Worm (Caenorhabditis elegans) whole organism, L2 larva: ENCODE results near the gene F41H10.5.

Experiments used
- C34F6.9 ChIP-seq: fragments of 150-350 bp; optimal IDR thresholded peaks from 2 replicates; lab custom pipeline; 2014; ENCODE audit warnings: missing biosample characterization, missing genetic modification characterization
- F13H6.1 ChIP-seq: sonication (generic microtip); optimal IDR thresholded peaks from 2 replicates; lab custom pipeline; 2016; ENCODE audit warnings: missing genetic modification characterization, missing compliant biosample characterization
- Y55F3AM.14 ChIP-seq: fragments of 200-800 bp; sonication (Bioruptor generic); optimal IDR thresholded peaks from 2 replicates; lab custom pipeline; 2018; ENCODE audit warnings: mild to moderate bottlenecking, missing genetic modification characterization, missing compliant biosample characterization
- ZK546.5 ChIP-seq: sonication (generic microtip); optimal IDR thresholded peaks from 2 replicates; lab custom pipeline; 2017; ENCODE audit warnings: missing biosample characterization, missing genetic modification characterization
- alr-1 ChIP-seq: fragments of 150-350 bp; optimal IDR thresholded peaks from 2 replicates; lab custom pipeline; 2014; ENCODE audit warnings: missing biosample characterization, missing genetic modification characterization
- aly-2 ChIP-seq: fragments of 150-350 bp; optimal IDR thresholded peaks from 2 replicates; lab custom pipeline; 2014; ENCODE audit warnings: missing biosample characterization, missing genetic modification characterization
- ama-1 ChIP-seq: fragments of 150-350 bp; optimal IDR thresholded peaks from 2 replicates; lab custom pipeline; 2018; ENCODE audit warnings: inconsistent platforms
- blmp-1 ChIP-seq: sonication (generic microtip); optimal IDR thresholded peaks from 2 replicates; lab custom pipeline; 2017; ENCODE audit warnings: missing genetic modification characterization, mild to moderate bottlenecking, missing compliant biosample characterization, antibody characterized with exemption, moderate library complexity; ENCODE audit not compliant: insufficient read depth
- ceh-16 ChIP-seq: fragments of 150-350 bp; optimal IDR thresholded peaks from 2 replicates; lab custom pipeline; 2014; ENCODE audit warnings: missing biosample characterization, missing genetic modification characterization
- crh-2 ChIP-seq: sonication (generic microtip); optimal IDR thresholded peaks from 2 replicates; lab custom pipeline; 2017; ENCODE audit warnings: missing biosample characterization, missing genetic modification characterization
- dmd-4 ChIP-seq: sonication (generic microtip); optimal IDR thresholded peaks from 2 replicates; lab custom pipeline; 2017; ENCODE audit warnings: missing biosample characterization, missing genetic modification characterization
- egl-27 ChIP-seq: sonication (generic microtip); optimal IDR thresholded peaks from 3 replicates; lab custom pipeline; 2017; ENCODE audit warnings: missing biosample characterization, missing genetic modification reagents, missing genetic modification characterization
- fos-1 ChIP-seq: fragments of 150-350 bp; optimal IDR thresholded peaks from 2 replicates; lab custom pipeline; 2014; ENCODE audit warnings: missing biosample characterization, missing genetic modification characterization
- gmeb-1 ChIP-seq: fragments of 150-350 bp; optimal IDR thresholded peaks from 2 replicates; lab custom pipeline; 2014; ENCODE audit warnings: missing biosample characterization, missing genetic modification characterization
- lin-11 ChIP-seq: fragments of 150-350 bp; sonication (generic microtip); optimal IDR thresholded peaks from 2 replicates; lab custom pipeline; 2014; ENCODE audit warnings: missing biosample characterization, missing genetic modification characterization, inconsistent platforms, mixed read lengths
- lin-13 ChIP-seq: fragments of 150-350 bp; optimal IDR thresholded peaks from 2 replicates; lab custom pipeline; 2014; ENCODE audit warnings: missing biosample characterization, missing genetic modification reagents, missing genetic modification characterization
- lin-39 ChIP-seq: fragments of 150-350 bp; optimal IDR thresholded peaks from 2 replicates; lab custom pipeline; 2014; ENCODE audit warnings: missing biosample characterization, missing genetic modification reagents, missing genetic modification characterization
- lsy-2 ChIP-seq, 2 experiments: fragments of 150-350 bp in 1 of 2; sonication (generic microtip) in 1 of 2; optimal IDR thresholded peaks; 2 replicates each; lab custom pipeline; 2014 to 2017; ENCODE audit warnings: missing biosample characterization in 2 of 2, missing genetic modification characterization in 2 of 2
- mdl-1 ChIP-seq, 2 experiments: fragments of 150-350 bp in 1 of 2; sonication (generic microtip) in 1 of 2; optimal IDR thresholded peaks; 2 replicates each; lab custom pipeline; 2017; ENCODE audit warnings: missing biosample characterization in 2 of 2, missing genetic modification characterization in 2 of 2
- nhr-10 ChIP-seq: sonication (generic microtip); optimal IDR thresholded peaks from 2 replicates; lab custom pipeline; 2017; ENCODE audit warnings: missing biosample characterization, missing genetic modification characterization
- nhr-11 ChIP-seq: fragments of 150-350 bp; optimal IDR thresholded peaks from 2 replicates; lab custom pipeline; 2014; ENCODE audit warnings: missing biosample characterization, missing genetic modification characterization
- nhr-12 ChIP-seq: fragments of 150-350 bp; optimal IDR thresholded peaks from 2 replicates; lab custom pipeline; 2014; ENCODE audit warnings: missing biosample characterization, missing genetic modification characterization
- nhr-129 ChIP-seq: fragments of 150-350 bp; optimal IDR thresholded peaks from 2 replicates; lab custom pipeline; 2014; ENCODE audit warnings: missing biosample characterization, missing genetic modification characterization
- nhr-21 ChIP-seq: fragments of 150-350 bp; optimal IDR thresholded peaks from 2 replicates; lab custom pipeline; 2014; ENCODE audit warnings: missing biosample characterization, missing genetic modification characterization
- nhr-6 ChIP-seq: fragments of 150-350 bp; optimal IDR thresholded peaks from 2 replicates; lab custom pipeline; 2014; ENCODE audit warnings: missing biosample characterization, missing genetic modification characterization
- nhr-77 ChIP-seq: fragments of 150-350 bp; optimal IDR thresholded peaks from 2 replicates; lab custom pipeline; 2014; ENCODE audit warnings: missing biosample characterization, missing genetic modification characterization
- peb-1 ChIP-seq: fragments of 150-350 bp; optimal IDR thresholded peaks from 2 replicates; lab custom pipeline; 2014; ENCODE audit warnings: missing biosample characterization, missing genetic modification characterization
- skn-1 ChIP-seq: sonication (generic microtip); optimal IDR thresholded peaks from 2 replicates; lab custom pipeline; 2017; ENCODE audit warnings: missing biosample characterization, missing genetic modification characterization
- sma-3 ChIP-seq: sonication (generic microtip); optimal IDR thresholded peaks from 2 replicates; lab custom pipeline; 2016; ENCODE audit warnings: missing genetic modification reagents, missing genetic modification characterization, missing compliant biosample characterization
- snpc-4 ChIP-seq: fragments of 150-350 bp; optimal IDR thresholded peaks from 2 replicates; lab custom pipeline; 2014; ENCODE audit warnings: missing biosample characterization, missing genetic modification characterization
- unc-55 ChIP-seq: fragments of 150-350 bp; sonication (generic microtip); optimal IDR thresholded peaks from 3 replicates; lab custom pipeline; 2014; ENCODE audit warnings: missing biosample characterization, missing genetic modification reagents, missing genetic modification characterization
- unc-62 ChIP-seq: fragments of 150-350 bp; optimal IDR thresholded peaks from 2 replicates; lab custom pipeline; 2014; ENCODE audit warnings: missing biosample characterization, missing genetic modification reagents, missing genetic modification characterization
- zag-1 ChIP-seq: fragments of 150-350 bp; optimal IDR thresholded peaks from 2 replicates; lab custom pipeline; 2014; ENCODE audit warnings: missing biosample characterization, missing genetic modification characterization
- ztf-11 ChIP-seq: sonication (generic microtip); optimal IDR thresholded peaks from 2 replicates; lab custom pipeline; 2017; ENCODE audit warnings: missing biosample characterization, missing genetic modification characterization
- ztf-4 ChIP-seq: fragments of 150-350 bp; optimal IDR thresholded peaks from 2 replicates; lab custom pipeline; 2014; ENCODE audit warnings: missing biosample characterization, missing genetic modification characterization

Gene F41H10.5

ce11 chrIV:5380140-5380539, 19.4 kb downstream of the F41H10.5 start:
- TF ChIP-seq nhr-12 (tag; lab: Kevin White, UChicago): no peak
- TF ChIP-seq fos-1: peak; percentile 51
- no peak for TF ChIP-seq lin-11 (tag; lab: Kevin White, UChicago)
- no peak for TF ChIP-seq unc-55
- no peak for TF ChIP-seq sma-3
- TF ChIP-seq ZK546.5 (tag; lab: Kevin White, UChicago): no peak

ce11 chrIV:5381334-5381733, 20.6 kb downstream of the F41H10.5 start, which contains the start of gene F41H10.2:
TSS of gene F41H10.2 (plus strand) at chrIV:5381634.
- TF ChIP-seq F13H6.1 (tag; lab: Kevin White, UChicago): no peak
- no peak for TF ChIP-seq nhr-6 (tag; lab: Kevin White, UChicago)
- TF ChIP-seq ama-1: no peak
- no peak for TF ChIP-seq nhr-12 (tag; lab: Kevin White, UChicago)
- TF ChIP-seq nhr-77 (tag; lab: Kevin White, UChicago): no peak
- TF ChIP-seq lin-39 (tag; lab: Kevin White, UChicago): no peak
- TF ChIP-seq peb-1 (tag; lab: Kevin White, UChicago): no peak
- no peak for TF ChIP-seq blmp-1 (tag; lab: Kevin White, UChicago)
- no peak for TF ChIP-seq unc-62 (GFP tag; lab: Kevin White, UChicago)
- no peak for TF ChIP-seq ztf-4
- TF ChIP-seq snpc-4 (tag; lab: Kevin White, UChicago): no peak
- TF ChIP-seq nhr-10 (tag; lab: Kevin White, UChicago): no peak
- TF ChIP-seq nhr-11 (tag; lab: Kevin White, UChicago): no peak

- TF ChIP-seq nhr-12 (tag; lab: Kevin White, UChicago): no peak
- TF ChIP-seq ZK546.5 (tag; lab: Kevin White, UChicago): no peak
- no peak for TF ChIP-seq nhr-77 (tag; lab: Kevin White, UChicago)
- TF ChIP-seq snpc-4 (tag; lab: Kevin White, UChicago): no peak
- TF ChIP-seq aly-2 (tag; lab: Kevin White, UChicago): no peak
- no peak for TF ChIP-seq lsy-2 (tag; optimal IDR thresholded peaks at IDR 0.05; lab: Kevin White, UChicago)
- no peak for TF ChIP-seq skn-1 (tag; lab: Kevin White, UChicago)
- no peak for TF ChIP-seq gmeb-1
- TF ChIP-seq lin-39 (tag; lab: Kevin White, UChicago): no peak
- no peak for TF ChIP-seq nhr-129 (tag; lab: Kevin White, UChicago)
- TF ChIP-seq zag-1 (tag; lab: Kevin White, UChicago): no peak
- no peak for TF ChIP-seq Y55F3AM.14 (GFP tag; lab: Kevin White, UChicago)
- no peak for TF ChIP-seq nhr-10 (tag; lab: Kevin White, UChicago)
- TF ChIP-seq, all 48 proteins: peak for 0
Measured at ce11 chrIV:5382609-5383008, 21.9 kb downstream of the F41H10.5 start, which contains the start of gene F41H10.1. TSS of gene F41H10.1 (plus strand) at chrIV:5382909.

- no peak for TF ChIP-seq ZK546.5 (tag; lab: Kevin White, UChicago)
- TF ChIP-seq nhr-21 (tag; lab: Kevin White, UChicago): no peak
- TF ChIP-seq C34F6.9: no peak
- TF ChIP-seq skn-1 (tag; lab: Kevin White, UChicago): no peak
- no peak for TF ChIP-seq egl-27
- TF ChIP-seq ztf-4: no peak
- no peak for TF ChIP-seq crh-2
- TF ChIP-seq peb-1 (tag; lab: Kevin White, UChicago): no peak
- no peak for TF ChIP-seq unc-55
- no peak for TF ChIP-seq nhr-10 (tag; lab: Kevin White, UChicago)
- TF ChIP-seq ceh-16 (tag; lab: Kevin White, UChicago): no peak
- no peak for TF ChIP-seq ztf-11 (tag; lab: Kevin White, UChicago)
- no peak for TF ChIP-seq alr-1 (tag; lab: Kevin White, UChicago)
- no peak for TF ChIP-seq zag-1 (tag; lab: Kevin White, UChicago)
- no peak for TF ChIP-seq dmd-4 (tag; lab: Kevin White, UChicago)
- TF ChIP-seq fos-1: no peak
- TF ChIP-seq, all 48 proteins: peak for 0
Measured at ce11 chrIV:5385020-5385419, 24.3 kb downstream of the F41H10.5 start, which contains the start of gene F41H10.12. TSS of gene F41H10.12 (plus strand) at chrIV:5385320.

ce11 chrIV:5388477-5389065, 27.9 kb downstream of the F41H10.5 start, which contains the start of gene elo-6:
TSS of gene elo-6 (minus strand) at chrIV:5388559.
- TF ChIP-seq F13H6.1 (tag; lab: Kevin White, UChicago) (peak; percentile 31), ama-1 (peak; percentile 35), nhr-12 (tag; lab: Kevin White, UChicago) (no peak), sma-3 (peak; percentile 7), fos-1 (peak; percentile 57), snpc-4 (tag; lab: Kevin White, UChicago) (no peak), lin-39 (tag; lab: Kevin White, UChicago) (no peak), mdl-1 (tag; optimal IDR thresholded peaks at IDR 0.05; lab: Kevin White, UChicago) (no peak), nhr-129 (tag; lab: Kevin White, UChicago) (peak; percentile 54), lin-13 (GFP tag; lab: Kevin White, UChicago) (peak; percentile 1), crh-2 (peak; percentile 29)
